Worm (Caenorhabditis elegans): ENCODE measurements around the gene cest-16.

The cest-16 gene

DNA sequence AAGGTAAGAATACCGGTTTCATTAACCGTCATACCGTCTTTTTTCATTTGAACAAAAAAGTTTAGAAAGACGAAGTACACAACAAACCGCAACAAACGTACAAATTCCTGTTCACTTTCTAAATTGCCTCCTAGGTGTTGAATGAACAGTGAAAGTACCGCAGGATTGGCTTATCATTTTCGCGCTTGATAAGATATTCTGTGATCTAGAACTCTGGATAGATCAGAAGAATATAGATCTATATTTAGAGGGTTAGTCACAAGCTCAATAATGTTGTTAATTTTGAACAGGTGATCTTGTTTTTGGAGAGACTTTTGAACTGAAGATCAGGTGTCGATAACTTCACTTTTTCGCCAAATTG lies 45.1 kb upstream of the cest-16 start:
- TF ChIP-seq ref-1 (GFP tag; conservative IDR thresholded peaks at IDR 0.05) (no peak), med-1 (GFP tag; optimal IDR thresholded peaks at IDR 0.05; ENCODE audit: insufficient read depth) (no peak), ztf-29 (GFP tag; IDR thresholded peaks at IDR 0.05) (no peak), ztf-23 (GFP tag; IDR thresholded peaks at IDR 0.05) (no peak), T22C8.4 (GFP tag; IDR thresholded peaks at IDR 0.05) (no peak), klf-2 (GFP tag; conservative IDR thresholded peaks at IDR 0.05) (no peak), flt-1 (GFP tag; IDR thresholded peaks at IDR 0.05) (no peak), tab-1 (GFP tag; IDR thresholded peaks at IDR 0.05) (no peak), cog-1 (tag; optimal IDR thresholded peaks at IDR 0.05) (no peak)

DNA sequence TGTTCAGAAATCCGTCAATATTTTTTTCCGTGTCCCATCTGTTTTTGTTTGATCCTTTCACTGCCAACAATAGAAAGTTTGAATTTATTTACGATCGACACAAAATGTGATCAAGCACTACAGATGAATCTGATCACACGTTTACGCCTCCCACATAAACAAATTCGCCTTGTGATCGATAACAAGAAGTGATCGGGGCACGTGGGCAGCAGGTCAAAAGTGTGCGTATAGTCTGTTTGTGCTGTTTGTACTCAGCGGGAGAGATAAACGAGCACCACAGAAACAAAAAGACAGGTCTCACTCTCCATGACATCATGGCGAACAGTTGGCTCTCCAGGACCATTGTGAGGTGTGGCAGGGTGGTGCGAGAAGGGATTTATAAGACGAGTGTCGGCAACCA lies 44.2 kb upstream of the cest-16 start:
- TF ChIP-seq med-1 (GFP tag; optimal IDR thresholded peaks at IDR 0.05; ENCODE audit: insufficient read depth) = no peak
- TF ChIP-seq flt-1 (GFP tag; IDR thresholded peaks at IDR 0.05) = 0 out of 2 replicates have a peak, but pooled peaks have one; percentile 60

DNA sequence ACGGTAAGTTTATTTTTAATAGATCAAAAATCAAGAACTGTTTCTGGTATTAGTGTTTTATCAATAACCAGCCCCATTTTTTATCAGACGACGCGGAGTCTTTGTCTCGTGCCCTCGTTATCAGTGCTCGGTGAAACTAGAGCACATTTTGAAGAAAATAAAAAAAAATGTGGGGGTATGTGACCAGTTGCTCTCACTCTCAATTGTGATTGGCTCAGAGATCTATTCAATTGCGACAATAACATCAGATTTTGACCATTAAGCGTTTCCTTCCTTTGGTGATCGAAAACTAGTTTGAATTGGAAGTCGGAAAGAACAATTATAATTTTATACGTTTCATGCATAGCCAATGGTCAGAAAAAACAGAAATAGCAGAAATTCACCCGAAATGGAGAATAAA lies 43.3 kb upstream of the cest-16 start:
- TF ChIP-seq ref-1 (GFP tag; conservative IDR thresholded peaks at IDR 0.05) (no peak), klf-2 (GFP tag; conservative IDR thresholded peaks at IDR 0.05) (no peak), med-1 (GFP tag; optimal IDR thresholded peaks at IDR 0.05; ENCODE audit: insufficient read depth) (no peak), T22C8.4 (GFP tag; IDR thresholded peaks at IDR 0.05) (no peak)

DNA sequence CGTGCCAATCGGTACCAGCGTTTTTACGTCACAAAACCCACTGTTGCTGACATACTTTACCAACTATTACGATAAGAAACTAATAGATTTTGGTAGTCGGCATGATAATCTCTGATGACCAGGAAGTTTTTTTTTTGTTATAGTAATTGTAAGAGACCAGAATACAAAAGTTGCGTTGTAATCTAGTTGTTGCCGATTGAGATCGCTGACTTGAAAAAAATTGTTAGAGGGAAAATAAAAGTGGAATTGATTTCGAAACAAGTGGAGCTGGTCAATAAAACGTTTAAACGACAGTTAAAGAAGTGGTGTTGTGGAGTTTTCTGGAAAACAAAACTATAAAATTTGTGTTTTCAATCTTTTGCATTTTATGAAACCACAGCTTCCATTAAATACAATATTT lies 42.8 kb upstream of the cest-16 start:
- no peak for TF ChIP-seq tab-1 (GFP tag; IDR thresholded peaks at IDR 0.05)
- no peak for TF ChIP-seq klf-2 (GFP tag; conservative IDR thresholded peaks at IDR 0.05)
- TF ChIP-seq T22C8.4 (GFP tag; IDR thresholded peaks at IDR 0.05) = no peak
- no peak for TF ChIP-seq med-1 (GFP tag; optimal IDR thresholded peaks at IDR 0.05; ENCODE audit: insufficient read depth)
- TF ChIP-seq ztf-23 (GFP tag; IDR thresholded peaks at IDR 0.05) = no peak

DNA sequence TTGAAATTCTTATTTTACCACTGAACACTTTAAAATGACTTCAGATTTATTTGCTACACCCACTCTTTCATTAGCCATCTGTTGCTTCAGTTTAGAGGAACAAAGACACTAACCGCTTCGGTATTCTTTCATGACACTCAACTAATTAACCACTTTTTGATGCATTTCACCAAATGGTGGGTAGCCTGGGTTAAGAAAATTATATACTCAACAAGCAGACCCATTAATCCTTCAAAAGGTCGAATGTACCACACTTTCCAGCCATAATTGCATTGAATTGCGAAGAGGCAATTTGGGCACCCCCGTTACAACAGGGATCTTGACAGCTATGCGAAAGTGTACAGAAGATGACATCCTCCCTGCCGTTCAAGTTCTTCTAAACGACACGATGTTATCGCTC lies 41.3 kb upstream of the cest-16 start:
- TF ChIP-seq tab-1 (GFP tag; IDR thresholded peaks at IDR 0.05) (no peak), ref-1 (GFP tag; conservative IDR thresholded peaks at IDR 0.05) (no peak), klf-2 (GFP tag; conservative IDR thresholded peaks at IDR 0.05) (no peak), flt-1 (GFP tag; IDR thresholded peaks at IDR 0.05) (no peak), ztf-29 (GFP tag; IDR thresholded peaks at IDR 0.05) (0 out of 2 replicates have a peak, but pooled peaks have one; percentile 25), cog-1 (tag; optimal IDR thresholded peaks at IDR 0.05) (no peak), ztf-23 (GFP tag; IDR thresholded peaks at IDR 0.05) (no peak)

DNA sequence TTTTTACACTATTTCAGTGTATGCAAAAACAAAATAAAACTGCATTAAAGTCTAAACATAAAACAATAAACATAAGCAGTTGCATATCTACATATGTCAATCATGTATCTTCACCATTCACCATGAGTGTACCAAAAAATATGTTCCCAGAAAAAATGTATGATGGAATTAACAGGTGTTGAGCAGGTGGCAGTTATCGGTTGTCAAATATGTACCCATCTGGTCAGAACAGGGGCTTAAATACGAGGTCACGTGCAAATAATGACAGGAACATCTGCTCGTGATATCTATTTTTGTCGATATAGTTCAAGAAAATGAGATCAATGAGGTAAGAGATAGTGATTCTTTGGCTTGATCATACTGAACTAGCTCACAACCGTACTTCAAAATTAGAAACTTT lies 40.7 kb upstream of the cest-16 start:
- no peak for TF ChIP-seq ztf-29 (GFP tag; IDR thresholded peaks at IDR 0.05)
- no peak for TF ChIP-seq ztf-23 (GFP tag; IDR thresholded peaks at IDR 0.05)
- no peak for TF ChIP-seq ref-1 (GFP tag; conservative IDR thresholded peaks at IDR 0.05)
- TF ChIP-seq flt-1 (GFP tag; IDR thresholded peaks at IDR 0.05) = no peak
- no peak for TF ChIP-seq klf-2 (GFP tag; conservative IDR thresholded peaks at IDR 0.05)
- TF ChIP-seq T22C8.4 (GFP tag; IDR thresholded peaks at IDR 0.05) = no peak
- TF ChIP-seq cog-1 (tag; optimal IDR thresholded peaks at IDR 0.05) = no peak
- TF ChIP-seq tab-1 (GFP tag; IDR thresholded peaks at IDR 0.05) = no peak
- TF ChIP-seq med-1 (GFP tag; optimal IDR thresholded peaks at IDR 0.05; ENCODE audit: insufficient read depth) = no peak

DNA sequence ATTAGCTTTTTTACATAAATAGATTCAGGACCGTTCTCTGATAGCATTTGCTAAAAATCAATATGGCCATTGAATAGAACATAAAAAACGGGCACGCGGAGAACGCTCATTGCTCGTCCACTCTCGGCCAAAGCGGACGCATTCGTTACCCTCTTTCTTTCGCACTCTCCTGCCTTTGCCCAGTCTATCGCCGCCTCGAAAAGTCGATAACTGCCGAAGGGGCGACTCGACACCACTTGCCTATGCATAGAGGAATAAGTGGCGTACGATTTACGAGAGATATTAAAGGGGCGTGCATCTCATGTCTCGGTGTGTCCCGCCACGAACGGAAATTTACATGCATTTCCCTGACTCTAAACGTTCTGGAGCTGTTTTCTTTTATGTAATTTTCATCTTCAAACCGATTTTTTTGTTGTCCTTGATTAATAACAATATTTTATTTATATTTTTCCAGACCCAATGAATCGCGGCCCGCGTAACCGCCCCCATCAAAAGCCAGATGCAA lies 36.5 kb upstream of the cest-16 start, which contains the start of gene W05H9.4:
Gene W05H9.4, plus strand, starts transcription at position 455 of the 505 bp plus-strand sequence.
- TF ChIP-seq ref-1 (GFP tag; conservative IDR thresholded peaks at IDR 0.05) (no peak), T22C8.4 (GFP tag; IDR thresholded peaks at IDR 0.05) (peak; percentile 84), cog-1 (tag; optimal IDR thresholded peaks at IDR 0.05) (peak; percentile 65), med-1 (GFP tag; optimal IDR thresholded peaks at IDR 0.05; ENCODE audit: insufficient read depth) (no peak), klf-2 (GFP tag; conservative IDR thresholded peaks at IDR 0.05) (no peak)

DNA sequence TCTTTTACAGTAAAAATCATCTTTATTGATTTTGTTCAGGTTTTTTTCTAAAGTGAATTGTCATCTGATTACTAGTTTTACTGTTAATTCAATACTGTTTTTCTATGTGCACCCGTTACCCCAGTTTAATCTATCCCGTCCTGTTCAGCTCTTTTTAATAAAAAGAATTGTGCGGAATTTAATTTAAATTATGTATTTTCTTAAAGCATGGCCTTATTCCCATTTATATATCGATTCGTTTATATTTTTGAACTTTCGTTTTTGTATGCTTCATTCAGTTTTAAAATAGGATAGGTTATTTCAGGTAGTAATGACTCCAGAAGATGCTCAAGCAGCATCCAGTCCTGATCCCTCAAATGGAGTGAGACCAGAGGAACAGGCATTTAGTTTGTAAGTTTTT lies 33.0 kb upstream of the cest-16 start, which contains the start of gene W05H9.2:
Gene W05H9.2, plus strand, starts transcription at position 301 of the 400 bp plus-strand sequence.
- TF ChIP-seq ztf-29 (GFP tag; IDR thresholded peaks at IDR 0.05) (no peak), med-1 (GFP tag; optimal IDR thresholded peaks at IDR 0.05; ENCODE audit: insufficient read depth) (no peak), T22C8.4 (GFP tag; IDR thresholded peaks at IDR 0.05) (no peak), ztf-23 (GFP tag; IDR thresholded peaks at IDR 0.05) (no peak), tab-1 (GFP tag; IDR thresholded peaks at IDR 0.05) (no peak), cog-1 (tag; optimal IDR thresholded peaks at IDR 0.05) (no peak), klf-2 (GFP tag; conservative IDR thresholded peaks at IDR 0.05) (no peak), ref-1 (GFP tag; conservative IDR thresholded peaks at IDR 0.05) (no peak), flt-1 (GFP tag; IDR thresholded peaks at IDR 0.05) (no peak)

DNA sequence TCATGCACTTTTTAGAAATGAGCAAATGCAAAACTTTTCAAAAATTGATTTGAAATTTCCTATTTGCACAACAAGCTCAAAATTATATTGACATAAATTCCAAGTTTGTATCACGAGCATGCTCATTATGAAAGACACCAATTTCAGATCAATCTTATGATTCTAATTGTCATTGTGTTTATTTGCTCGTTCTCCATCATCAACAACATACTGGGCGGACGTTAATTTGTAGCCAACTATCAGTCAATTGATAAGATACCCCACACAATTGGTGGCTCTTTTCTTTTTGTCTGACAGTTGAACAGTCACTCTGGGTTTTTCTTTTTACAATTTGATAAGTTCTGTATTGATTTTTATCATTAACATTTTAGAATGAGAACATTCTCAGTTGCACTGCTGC lies 28.0 kb upstream of the cest-16 start, which contains the start of gene lro-1:
Gene lro-1, plus strand, starts transcription at position 372 of the 400 bp plus-strand sequence.
- TF ChIP-seq ztf-23 (GFP tag; IDR thresholded peaks at IDR 0.05) (no peak), med-1 (GFP tag; optimal IDR thresholded peaks at IDR 0.05; ENCODE audit: insufficient read depth) (no peak)

DNA sequence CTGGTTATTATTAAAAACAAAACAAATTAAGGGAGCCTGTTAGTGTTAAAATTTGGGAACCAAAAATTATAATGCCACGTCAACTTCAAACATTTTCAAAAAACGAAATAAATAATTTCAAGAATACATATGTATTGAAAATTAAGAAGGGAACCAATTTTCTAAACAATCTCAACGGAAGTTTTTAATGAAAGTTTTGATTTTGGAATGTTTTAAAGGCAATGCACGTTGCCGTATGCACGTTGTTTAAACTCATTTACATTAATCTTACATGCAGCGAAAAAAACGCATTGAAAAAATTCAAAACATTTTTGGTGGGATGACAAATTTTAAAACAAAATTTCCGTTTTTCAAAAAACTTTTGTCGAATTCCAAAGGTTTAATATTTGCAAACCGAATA lies 26.0 kb upstream of the cest-16 start:
- TF ChIP-seq flt-1 (GFP tag; IDR thresholded peaks at IDR 0.05) = no peak
- TF ChIP-seq ztf-23 (GFP tag; IDR thresholded peaks at IDR 0.05) = no peak
- no peak for TF ChIP-seq tab-1 (GFP tag; IDR thresholded peaks at IDR 0.05)

DNA sequence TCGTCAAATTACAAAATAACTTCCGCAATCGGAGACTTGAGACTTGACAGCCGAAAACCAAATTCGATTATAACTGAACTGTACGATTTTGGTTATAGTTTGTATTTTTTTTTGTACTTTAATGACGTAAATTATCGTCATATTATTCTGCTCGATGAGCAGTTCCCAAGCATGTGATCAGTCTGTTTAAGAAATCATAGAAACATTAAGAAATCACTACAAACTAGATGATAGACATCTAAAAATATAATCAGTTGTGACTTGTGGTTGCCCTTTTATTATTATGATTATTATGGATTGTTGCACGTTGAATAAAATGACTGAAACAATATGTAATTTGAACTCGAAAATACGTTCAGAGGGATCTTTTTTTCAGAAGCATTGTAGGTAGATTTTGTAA lies 25.5 kb upstream of the cest-16 start:
- TF ChIP-seq flt-1 (GFP tag; IDR thresholded peaks at IDR 0.05) (no peak), klf-2 (GFP tag; conservative IDR thresholded peaks at IDR 0.05) (no peak), ztf-23 (GFP tag; IDR thresholded peaks at IDR 0.05) (no peak), ztf-29 (GFP tag; IDR thresholded peaks at IDR 0.05) (no peak), tab-1 (GFP tag; IDR thresholded peaks at IDR 0.05) (no peak), ref-1 (GFP tag; conservative IDR thresholded peaks at IDR 0.05) (no peak), cog-1 (tag; optimal IDR thresholded peaks at IDR 0.05) (no peak), med-1 (GFP tag; optimal IDR thresholded peaks at IDR 0.05; ENCODE audit: insufficient read depth) (no peak), T22C8.4 (GFP tag; IDR thresholded peaks at IDR 0.05) (no peak)
